Fruit fly (Drosophila melanogaster): ENCODE data around the gene Acsx1R.

The Acsx1R gene

DNA sequence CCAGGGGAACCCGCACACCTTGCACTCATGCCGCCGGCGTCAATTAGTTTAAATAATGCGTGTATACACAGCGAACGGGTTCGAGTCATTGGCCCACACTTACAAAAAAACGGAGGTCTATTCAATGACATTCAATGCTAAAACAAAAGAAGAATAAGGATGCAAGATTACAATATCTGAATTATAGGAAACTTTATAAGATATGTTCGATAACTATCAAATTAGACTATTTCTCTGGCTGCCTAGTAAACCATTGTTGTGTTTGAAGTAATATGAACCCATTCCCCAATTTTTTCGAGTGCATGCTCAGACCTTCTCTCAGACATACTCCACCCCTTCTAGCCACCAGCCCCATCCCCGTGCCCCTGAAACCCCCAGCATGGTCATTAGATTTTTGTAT, 43.9 kb upstream of the Acsx1R start (continued):
- TF ChIP-seq CG2116 (GFP tag; optimal IDR thresholded peaks at IDR 0.05) (no peak), CG17361 (GFP tag; IDR thresholded peaks at IDR 0.05) (no peak), ATbp (GFP tag; optimal IDR thresholded peaks at IDR 0.05) (peak; percentile 26), Dip3 (GFP tag; optimal IDR thresholded peaks at IDR 0.05) (no peak), CG2712 (tag; optimal IDR thresholded peaks at IDR 0.05) (peak; percentile 36), phol (tag; optimal IDR thresholded peaks at IDR 0.05) (peak; percentile 26), Oli (tag; optimal IDR thresholded peaks at IDR 0.05) (peak; percentile 16), CG15601 (tag; optimal IDR thresholded peaks at IDR 0.05) (no peak), CG1603 (tag; optimal IDR thresholded peaks at IDR 0.05) (peak; percentile 12), bab2 (GFP tag; optimal IDR thresholded peaks at IDR 0.05) (no peak), CG7839 (tag; optimal IDR thresholded peaks at IDR 0.05) (peak; percentile 26), row (GFP tag; IDR thresholded peaks at IDR 0.05) (peak; percentile 41; the same call in 1 of the 3 replicates), CG3163 (GFP tag; optimal IDR thresholded peaks at IDR 0.05) (no peak), CG17912 (GFP tag; optimal IDR thresholded peaks at IDR 0.05) (no peak), gem (tag; optimal IDR thresholded peaks at IDR 0.05) (peak; percentile 42), CG13775 (GFP tag; optimal IDR thresholded peaks at IDR 0.05) (no peak), bcd (GFP tag; optimal IDR thresholded peaks at IDR 0.05) (peak; percentile 1), CG14710 (tag; optimal IDR thresholded peaks at IDR 0.05) (peak; percentile 23), NK7.1 (GFP tag; optimal IDR thresholded peaks at IDR 0.05) (no peak), CG10979 (tag; optimal IDR thresholded peaks at IDR 0.05) (peak; percentile 58), CG32532 (GFP tag; IDR thresholded peaks at IDR 0.05) (no peak), Blimp-1 (GFP tag; optimal IDR thresholded peaks at IDR 0.05) (peak; percentile 47), hkb (optimal IDR thresholded peaks at IDR 0.05) (no peak), hkb (GFP tag; IDR thresholded peaks at IDR 0.05) (no peak), CG2678 (tag; optimal IDR thresholded peaks at IDR 0.05) (peak; percentile 28), kay (GFP tag; optimal IDR thresholded peaks at IDR 0.05) (no peak), dmrt99B (tag; optimal IDR thresholded peaks at IDR 0.05) (peak; percentile 8), CG10267 (tag; optimal IDR thresholded peaks at IDR 0.05) (peak; percentile 11), CG8388 (GFP tag; optimal IDR thresholded peaks at IDR 0.05) (peak; percentile 6), Dip2 (GFP tag; IDR thresholded peaks at IDR 0.05) (no peak), crol (GFP tag; IDR thresholded peaks at IDR 0.05) (peak; percentile 38; the same call in 1 of the 2 replicates), D19A (tag; optimal IDR thresholded peaks at IDR 0.05) (peak; percentile 1), CG18262 (tag; optimal IDR thresholded peaks at IDR 0.05) (peak; percentile 39), ssp (GFP tag; IDR thresholded peaks at IDR 0.05) (peak; percentile 5; the same call in 1 of the 2 replicates), Asciz (GFP tag; optimal IDR thresholded peaks at IDR 0.05) (peak; percentile 20), nmo (GFP tag; optimal IDR thresholded peaks at IDR 0.05) (peak; percentile 23), sd (tag; optimal IDR thresholded peaks at IDR 0.05) (no peak), oc (tag; optimal IDR thresholded peaks at IDR 0.05) (no peak), zf30C (GFP tag; optimal IDR thresholded peaks at IDR 0.05) (peak; percentile 13), CG8478 (optimal IDR thresholded peaks at IDR 0.05) (no peak), CG8924 (tag; optimal IDR thresholded peaks at IDR 0.05) (peak; percentile 22), danr (GFP tag; IDR thresholded peaks at IDR 0.05) (no peak), CG11504 (tag; optimal IDR thresholded peaks at IDR 0.05) (peak; percentile 34), kah (GFP tag; optimal IDR thresholded peaks at IDR 0.05) (no peak), CG6254 (GFP tag; optimal IDR thresholded peaks at IDR 0.05) (no peak), sens (GFP tag) (peak; percentile 48), CG17568 (GFP tag; optimal IDR thresholded peaks at IDR 0.05) (no peak), unpg (GFP tag; optimal IDR thresholded peaks at IDR 0.05) (peak; percentile 0), cas (GFP tag; IDR thresholded peaks at IDR 0.05) (no peak)

Data from whole organism, embryonic.